Worm (Caenorhabditis elegans) whole organism, L4 larva: ENCODE data around the gene C33F10.1.

Experiments
- R02D3.7 ChIP-seq: fragments of 150-350 bp; sonication (generic microtip); optimal IDR thresholded peaks from 3 replicates; lab custom pipeline; 2014; ENCODE audit warnings: missing biosample characterization, missing genetic modification characterization
- aly-2 ChIP-seq: sonication (generic microtip); optimal IDR thresholded peaks from 2 replicates; lab custom pipeline; 2018; ENCODE audit warnings: missing biosample characterization, missing genetic modification characterization
- ama-1 ChIP-seq: fragments of 150-350 bp; optimal IDR thresholded peaks from 2 replicates; lab custom pipeline; 2014; ENCODE audit warnings: inconsistent platforms, mixed read lengths
- attf-4 ChIP-seq: sonication (generic microtip); optimal IDR thresholded peaks from 3 replicates; lab custom pipeline; 2017; ENCODE audit warnings: missing biosample characterization, missing genetic modification characterization
- ceh-82 ChIP-seq: sonication (generic microtip); optimal IDR thresholded peaks from 2 replicates; lab custom pipeline; 2017; ENCODE audit warnings: missing biosample characterization, missing genetic modification characterization
- dve-1 ChIP-seq: sonication (generic microtip); optimal IDR thresholded peaks from 2 replicates; lab custom pipeline; 2017; ENCODE audit warnings: antibody characterized with exemption, mild to moderate bottlenecking, missing genetic modification characterization, missing compliant biosample characterization; ENCODE audit not compliant: insufficient read depth
- egl-27 ChIP-seq: sonication (generic microtip); optimal IDR thresholded peaks from 3 replicates; lab custom pipeline; 2017; ENCODE audit warnings: missing biosample characterization, missing genetic modification reagents, missing genetic modification characterization
- hif-1 ChIP-seq, 2 experiments: sonication (generic microtip); optimal IDR thresholded peaks; 2 replicates each; lab custom pipeline; 2016 to 2017; ENCODE audit warnings: missing compliant biosample characterization in 2 of 2, missing genetic modification characterization in 2 of 2, missing genetic modification reagents in 2 of 2, missing genotype in 2 of 2, mild to moderate bottlenecking in 1 of 2
- mep-1 ChIP-seq: fragments of 150-350 bp; sonication (generic microtip); optimal IDR thresholded peaks from 3 replicates; lab custom pipeline; 2014; ENCODE audit warnings: missing biosample characterization, missing genetic modification characterization
- nhr-25 ChIP-seq: sonication (generic microtip); optimal IDR thresholded peaks from 2 replicates; lab custom pipeline; 2017; ENCODE audit warnings: missing genetic modification characterization, mild to moderate bottlenecking, missing compliant biosample characterization, antibody characterized with exemption, moderate library complexity, borderline replicate concordance; ENCODE audit not compliant: insufficient read depth
- nhr-6 ChIP-seq: fragments of 150-350 bp; optimal IDR thresholded peaks from 2 replicates; lab custom pipeline; 2014; ENCODE audit warnings: missing biosample characterization, missing genetic modification characterization
- sdz-12 ChIP-seq: fragments of 200-800 bp; sonication (Bioruptor generic); optimal IDR thresholded peaks from 2 replicates; lab custom pipeline; 2018; ENCODE audit warnings: mild to moderate bottlenecking, missing genetic modification characterization, missing compliant biosample characterization
- snpc-4 ChIP-seq: fragments of 150-350 bp; optimal IDR thresholded peaks from 2 replicates; lab custom pipeline; 2014; ENCODE audit warnings: missing biosample characterization, missing genetic modification characterization
- unc-130 ChIP-seq: sonication (generic microtip); optimal IDR thresholded peaks from 2 replicates; lab custom pipeline; 2016; ENCODE audit warnings: missing genetic modification reagents, missing genetic modification characterization, missing compliant biosample characterization

DNA sequence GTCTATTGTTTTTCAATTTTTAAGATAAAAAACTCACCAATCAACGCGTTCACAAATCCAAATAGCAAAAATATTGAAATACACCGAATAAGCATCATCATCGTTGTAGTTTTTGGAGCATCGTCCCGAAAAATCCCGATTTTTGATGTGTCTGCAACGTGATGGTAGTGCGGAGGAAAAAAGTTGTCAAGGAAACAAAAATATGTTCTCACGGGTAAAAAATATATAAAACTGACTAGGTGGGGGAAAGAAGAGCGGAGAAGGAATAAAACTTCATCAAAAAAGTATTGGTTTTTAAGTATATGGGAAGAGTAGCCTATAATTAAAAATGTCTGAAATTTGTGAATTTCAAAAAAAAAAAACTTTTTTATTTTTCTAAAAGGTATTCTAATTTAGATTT, 22.8 kb upstream of the C33F10.1 start, which contains the start of gene rig-6:
- TF ChIP-seq egl-27 (tag; lab: Kevin White, UChicago) (no peak), hif-1 (tag; optimal IDR thresholded peaks at IDR 0.05; lab: Kevin White, UChicago) (no peak), ceh-82 (tag; lab: Kevin White, UChicago) (no peak), R02D3.7 (tag; lab: Kevin White, UChicago) (no peak), attf-4 (no peak), snpc-4 (tag; lab: Kevin White, UChicago) (no peak), unc-130 (GFP tag; lab: Kevin White, UChicago) (no peak), dve-1 (tag; lab: Kevin White, UChicago) (no peak), ama-1 (lab: Kevin White, UChicago) (no peak), aly-2 (tag; lab: Kevin White, UChicago) (no peak), nhr-25 (tag; lab: Kevin White, UChicago) (no peak), sdz-12 (GFP tag; lab: Kevin White, UChicago) (no peak), nhr-6 (tag; lab: Kevin White, UChicago) (no peak), mep-1 (tag; lab: Kevin White, UChicago) (no peak)
